Worm (Caenorhabditis elegans) whole organism, young adult: ENCODE results near the gene nhr-4.

Experiments
- Y53G8AR.9 ChIP-seq: fragments of 200-800 bp; sonication (Bioruptor generic); conservative IDR thresholded peaks from 2 replicates; pipeline ENCODE4 v1.3.6; 2022; ENCODE audit warnings: missing genetic modification reagents, missing genetic modification characterization, missing compliant biosample characterization
- egl-18 ChIP-seq: fragments of 200-800 bp; sonication (Bioruptor generic); IDR thresholded peaks from 2 replicates; pipeline ENCODE4 v1.3.6; 2022; ENCODE audit warnings: missing genetic modification reagents, missing genetic modification characterization, missing compliant biosample characterization
- gei-17 ChIP-seq: fragments of 200-800 bp; sonication (Bioruptor generic); optimal IDR thresholded peaks from 2 replicates; lab custom pipeline; 2018; ENCODE audit warnings: mild to moderate bottlenecking, missing genetic modification characterization, missing compliant biosample characterization
- lag-1 ChIP-seq: fragments of 200-800 bp; sonication (Bioruptor generic); IDR thresholded peaks from 2 replicates; pipeline ENCODE4 v1.3.6; 2022; ENCODE audit warnings: missing genetic modification reagents, missing genetic modification characterization, missing compliant biosample characterization
- sptf-2 ChIP-seq: fragments of 200-800 bp; sonication (Bioruptor generic); optimal IDR thresholded peaks from 2 replicates; lab custom pipeline; 2018; ENCODE audit warnings: mild to moderate bottlenecking, missing genetic modification characterization, missing compliant biosample characterization

- TF ChIP-seq egl-18 (GFP tag; lab: Robert Waterston, UW) (no peak), Y53G8AR.9 (GFP tag; lab: Robert Waterston, UW) (no peak), lag-1 (GFP tag; lab: Robert Waterston, UW) (no peak), sptf-2 (no peak), gei-17 (no peak)
Measured at ce11 chrIV:9891938-9892337, 12.8 kb downstream of the nhr-4 start, which contains the start of gene F32B6.4.
